Worm (Caenorhabditis elegans) whole organism, L4 larva: ENCODE data around the gene frpr-5.

Experiments
- D1046.2 ChIP-seq: fragments of 200-800 bp; sonication (Bioruptor generic); IDR thresholded peaks from 2 replicates; pipeline ENCODE4 v1.3.6; 2022; ENCODE audit warnings: missing genetic modification characterization, missing compliant biosample characterization
- F10B5.3 ChIP-seq: sonication (generic microtip); optimal IDR thresholded peaks from 2 replicates; lab custom pipeline; 2016; ENCODE audit warnings: mild to moderate bottlenecking, missing genetic modification characterization, missing compliant biosample characterization
- R02D3.7 ChIP-seq: fragments of 150-350 bp; sonication (generic microtip); optimal IDR thresholded peaks from 3 replicates; lab custom pipeline; 2014; ENCODE audit warnings: missing biosample characterization, missing genetic modification characterization
- Y75B8A.6 ChIP-seq: fragments of 200-800 bp; sonication (Bioruptor generic); IDR thresholded peaks from 2 replicates; pipeline ENCODE4 v1.3.6; 2022; ENCODE audit warnings: missing genetic modification reagents, missing genetic modification characterization, missing compliant biosample characterization
- ZK337.2 ChIP-seq: fragments of 200-800 bp; sonication (Bioruptor generic); IDR thresholded peaks from 2 replicates; pipeline ENCODE4 v1.3.6; 2022; ENCODE audit warnings: missing genetic modification reagents, missing genetic modification characterization, missing compliant biosample characterization
- aha-1 ChIP-seq: fragments of 150-350 bp; peaks from one replicate; lab custom pipeline; 2014; ENCODE audit warnings: missing biosample characterization, missing genetic modification characterization
- attf-4 ChIP-seq: sonication (generic microtip); optimal IDR thresholded peaks from 3 replicates; lab custom pipeline; 2017; ENCODE audit warnings: missing biosample characterization, missing genetic modification characterization
- ceh-62 ChIP-seq: sonication (generic microtip); optimal IDR thresholded peaks from 2 replicates; lab custom pipeline; 2017; ENCODE audit warnings: missing biosample characterization, missing genetic modification characterization
- ceh-82 ChIP-seq: sonication (generic microtip); optimal IDR thresholded peaks from 2 replicates; lab custom pipeline; 2017; ENCODE audit warnings: missing biosample characterization, missing genetic modification characterization
- ces-1 ChIP-seq: fragments of 150-350 bp; sonication (generic microtip); optimal IDR thresholded peaks from 4 replicates; lab custom pipeline; 2014; ENCODE audit warnings: missing biosample characterization, missing genetic modification reagents, missing genetic modification characterization
- daf-16 ChIP-seq, 3 experiments: sonication (generic microtip); optimal IDR thresholded peaks; 2 replicates each; lab custom pipeline; 2016 to 2017; ENCODE audit warnings: missing genetic modification characterization in 3 of 3, missing genetic modification reagents in 3 of 3, mild to moderate bottlenecking in 2 of 3, missing compliant biosample characterization in 2 of 3, missing biosample characterization in 1 of 3, moderate library complexity in 1 of 3
- dmd-6 ChIP-seq: fragments of 200-800 bp; sonication (Bioruptor generic); IDR thresholded peaks from 2 replicates; pipeline ENCODE4 v1.3.6; 2022; ENCODE audit warnings: missing genetic modification reagents, missing genetic modification characterization, missing compliant biosample characterization
- dmd-8 ChIP-seq: fragments of 200-800 bp; sonication (Bioruptor generic); IDR thresholded peaks from 2 replicates; pipeline ENCODE4 v1.3.6; 2022; ENCODE audit warnings: missing genetic modification characterization, missing compliant biosample characterization
- dpl-1 ChIP-seq: fragments of 150-350 bp; optimal IDR thresholded peaks from 2 replicates; lab custom pipeline; 2014; ENCODE audit warnings: missing biosample characterization, missing genetic modification reagents, missing genetic modification characterization
- dve-1 ChIP-seq: sonication (generic microtip); optimal IDR thresholded peaks from 2 replicates; lab custom pipeline; 2017; ENCODE audit warnings: antibody characterized with exemption, mild to moderate bottlenecking, missing genetic modification characterization, missing compliant biosample characterization; ENCODE audit not compliant: insufficient read depth
- egl-27 ChIP-seq: sonication (generic microtip); optimal IDR thresholded peaks from 3 replicates; lab custom pipeline; 2017; ENCODE audit warnings: missing biosample characterization, missing genetic modification reagents, missing genetic modification characterization
- egl-43 ChIP-seq: fragments of 200-800 bp; sonication (Bioruptor generic); IDR thresholded peaks from 2 replicates; pipeline ENCODE4 v1.3.6; 2022; ENCODE audit warnings: missing genetic modification reagents, missing genetic modification characterization, missing compliant biosample characterization
- fkh-10 ChIP-seq: fragments of 150-350 bp; optimal IDR thresholded peaks from 2 replicates; lab custom pipeline; 2014; ENCODE audit warnings: missing biosample characterization, missing genetic modification reagents, missing genetic modification characterization
- hif-1 ChIP-seq, 2 experiments: sonication (generic microtip); optimal IDR thresholded peaks; 2 replicates each; lab custom pipeline; 2016 to 2017; ENCODE audit warnings: missing compliant biosample characterization in 2 of 2, missing genetic modification characterization in 2 of 2, missing genetic modification reagents in 2 of 2, missing genotype in 2 of 2, mild to moderate bottlenecking in 1 of 2
- hlh-11 ChIP-seq: fragments of 200-800 bp; sonication (Bioruptor generic); optimal IDR thresholded peaks from 2 replicates; lab custom pipeline; 2018; ENCODE audit warnings: mild to moderate bottlenecking, missing genetic modification characterization, missing compliant biosample characterization
- hlh-30 ChIP-seq: sonication (generic microtip); optimal IDR thresholded peaks from 2 replicates; lab custom pipeline; 2017; ENCODE audit warnings: antibody characterized with exemption, mild to moderate bottlenecking, missing genetic modification characterization, missing compliant biosample characterization; ENCODE audit not compliant: insufficient read depth
- lin-29 ChIP-seq: fragments of 200-800 bp; sonication (Bioruptor generic); IDR thresholded peaks from 2 replicates; pipeline ENCODE4 v1.3.6; 2022; ENCODE audit warnings: missing genetic modification reagents, missing genetic modification characterization, missing compliant biosample characterization
- lin-38 ChIP-seq: fragments of 200-800 bp; sonication (Bioruptor generic); IDR thresholded peaks from 2 replicates; pipeline ENCODE4 v1.3.6; 2022; ENCODE audit warnings: missing genetic modification reagents, missing genetic modification characterization, missing compliant biosample characterization
- lir-3 ChIP-seq: sonication (generic microtip); optimal IDR thresholded peaks from 2 replicates; lab custom pipeline; 2016; ENCODE audit warnings: mild to moderate bottlenecking, missing genetic modification characterization, missing compliant biosample characterization
- lsy-2 ChIP-seq, 2 experiments: fragments of 150-350 bp in 1 of 2; sonication (generic microtip) in 1 of 2; optimal IDR thresholded peaks; 2 replicates each; lab custom pipeline; 2014 to 2017; ENCODE audit warnings: missing biosample characterization in 2 of 2, missing genetic modification characterization in 2 of 2
- madf-5 ChIP-seq, 2 experiments: fragments of 200-800 bp; sonication (Bioruptor generic); IDR thresholded peaks; 2 replicates each; pipeline ENCODE4 v1.3.6; 2022; ENCODE audit warnings: missing compliant biosample characterization in 2 of 2, missing genetic modification characterization in 2 of 2
- madf-9 ChIP-seq: fragments of 200-800 bp; sonication (Bioruptor generic); conservative IDR thresholded peaks from 2 replicates; pipeline ENCODE4 v1.3.6; 2022; ENCODE audit warnings: missing genetic modification reagents, missing genetic modification characterization, missing compliant biosample characterization
- mdl-1 ChIP-seq, 2 experiments: fragments of 150-350 bp in 1 of 2; sonication (generic microtip) in 1 of 2; optimal IDR thresholded peaks; 2 replicates each; lab custom pipeline; 2014 to 2017; ENCODE audit warnings: missing biosample characterization in 2 of 2, missing genetic modification characterization in 2 of 2
- mep-1 ChIP-seq: fragments of 150-350 bp; sonication (generic microtip); optimal IDR thresholded peaks from 3 replicates; lab custom pipeline; 2014; ENCODE audit warnings: missing biosample characterization, missing genetic modification characterization
- mes-2 ChIP-seq: sonication (generic microtip); optimal IDR thresholded peaks from 2 replicates; lab custom pipeline; 2016; ENCODE audit warnings: missing genotype, mild to moderate bottlenecking, missing genetic modification characterization, missing compliant biosample characterization; ENCODE audit not compliant: poor library complexity, severe bottlenecking
- mxl-2 ChIP-seq: fragments of 200-800 bp; sonication (Bioruptor generic); conservative IDR thresholded peaks from 2 replicates; pipeline ENCODE4 v1.3.6; 2022; ENCODE audit warnings: missing genetic modification reagents, missing genetic modification characterization, missing compliant biosample characterization
- mxl-3 ChIP-seq: fragments of 200-800 bp; sonication (Bioruptor generic); optimal IDR thresholded peaks from 2 replicates; lab custom pipeline; 2018; ENCODE audit warnings: mild to moderate bottlenecking, missing genetic modification characterization, missing compliant biosample characterization
- nhr-28 ChIP-seq: fragments of 150-350 bp; optimal IDR thresholded peaks from 2 replicates; lab custom pipeline; 2014; ENCODE audit warnings: missing biosample characterization, missing genetic modification characterization
- nhr-6 ChIP-seq: fragments of 150-350 bp; optimal IDR thresholded peaks from 2 replicates; lab custom pipeline; 2014; ENCODE audit warnings: missing biosample characterization, missing genetic modification characterization
- nhr-76 ChIP-seq: fragments of 150-350 bp; optimal IDR thresholded peaks from 2 replicates; lab custom pipeline; 2014; ENCODE audit warnings: missing biosample characterization, missing genetic modification characterization
- pha-4 ChIP-seq, 2 experiments: fragments of 150-350 bp in 1 of 2; fragments of 200-800 bp in 1 of 2; sonication (Bioruptor generic) in 1 of 2; IDR thresholded peaks in 1 of 2; optimal IDR thresholded peaks in 1 of 2; 2 replicates each; pipeline versions ENCODE4 v1.3.6 to Lab custom; 2014 to 2022; ENCODE audit warnings: missing genetic modification characterization in 2 of 2, missing genetic modification reagents in 2 of 2, missing biosample characterization in 1 of 2, missing compliant biosample characterization in 1 of 2
- pqm-1 ChIP-seq: sonication (generic microtip); optimal IDR thresholded peaks from 2 replicates; lab custom pipeline; 2017; ENCODE audit warnings: missing biosample characterization, missing genetic modification characterization
- rbr-2 ChIP-seq: sonication (generic microtip); optimal IDR thresholded peaks from 2 replicates; lab custom pipeline; 2016; ENCODE audit warnings: missing genotype, missing genetic modification characterization, missing compliant biosample characterization
- unc-39 ChIP-seq: sonication (generic microtip); optimal IDR thresholded peaks from 2 replicates; lab custom pipeline; 2017; ENCODE audit warnings: missing biosample characterization, missing genetic modification characterization
- zfp-3 ChIP-seq: fragments of 200-800 bp; sonication (Bioruptor generic); conservative IDR thresholded peaks from 2 replicates; pipeline ENCODE4 v1.3.6; 2022; ENCODE audit warnings: missing genetic modification reagents, missing genetic modification characterization, missing compliant biosample characterization
- zip-11 ChIP-seq: fragments of 200-800 bp; sonication (Bioruptor generic); IDR thresholded peaks from 2 replicates; pipeline ENCODE4 v1.3.6; 2022; ENCODE audit warnings: missing genetic modification characterization, missing compliant biosample characterization
- ztf-11 ChIP-seq: fragments of 150-350 bp; optimal IDR thresholded peaks from 2 replicates; lab custom pipeline; 2014; ENCODE audit warnings: missing biosample characterization, missing genetic modification characterization
- ztf-7 ChIP-seq: fragments of 150-350 bp; optimal IDR thresholded peaks from 2 replicates; lab custom pipeline; 2014; ENCODE audit warnings: missing biosample characterization, missing genetic modification characterization

The frpr-5 gene

ce11 chrV:13551601-13552000, 15.7 kb upstream of the frpr-5 start, which contains the start of the genes C56A3.4 and C56A3.5 (continued):
- TF ChIP-seq mdl-1 (tag; optimal IDR thresholded peaks at IDR 0.05; lab: Kevin White, UChicago) (no peak), D1046.2 (GFP tag; lab: Robert Waterston, UW) (no peak), dpl-1 (GFP tag; lab: Kevin White, UChicago) (peak; percentile 61), mes-2 (tag; lab: Kevin White, UChicago) (peak; percentile 94), lsy-2 (tag; optimal IDR thresholded peaks at IDR 0.05; lab: Kevin White, UChicago) (peak in 1 of 2 experiments; percentile 78), zip-11 (GFP tag; lab: Robert Waterston, UW) (no peak), mep-1 (peak; percentile 49), nhr-6 (tag; lab: Kevin White, UChicago) (peak; percentile 78), ztf-7 (tag; lab: Kevin White, UChicago) (no peak), dmd-6 (no peak), mxl-2 (GFP tag; lab: Robert Waterston, UW) (no peak), ceh-62 (tag; lab: Kevin White, UChicago) (no peak), fkh-10 (GFP tag; lab: Kevin White, UChicago) (no peak), rbr-2 (peak; percentile 14), nhr-76 (tag; lab: Kevin White, UChicago) (no peak), dmd-8 (no peak), aha-1 (tag; lab: Kevin White, UChicago) (peak; percentile 74), hlh-11 (tag; lab: Kevin White, UChicago) (no peak), ces-1 (GFP tag; lab: Kevin White, UChicago) (no peak), lin-29 (no peak), hif-1 (tag; optimal IDR thresholded peaks at IDR 0.05; lab: Kevin White, UChicago) (peak in 1 of 2 experiments; percentile 78), pqm-1 (no peak), lin-38 (peak; percentile 57), egl-43 (GFP tag; lab: Robert Waterston, UW) (no peak), lir-3 (tag; lab: Kevin White, UChicago) (no peak), hlh-30 (tag; lab: Kevin White, UChicago) (peak; percentile 88), Y75B8A.6 (no peak), ztf-11 (tag; lab: Kevin White, UChicago) (no peak), pha-4 (GFP tag; IDR thresholded peaks at IDR 0.05; lab: Robert Waterston, UW) (no peak), pha-4 (tag; optimal IDR thresholded peaks at IDR 0.05; lab: Kevin White, UChicago) (no peak), dve-1 (peak; percentile 1), F10B5.3 (tag; lab: Kevin White, UChicago) (no peak), madf-9 (no peak), madf-5 (GFP tag; IDR thresholded peaks at IDR 0.05; lab: Robert Waterston, UW) (no peak), R02D3.7 (tag; lab: Kevin White, UChicago) (no peak), nhr-28 (tag; lab: Kevin White, UChicago) (no peak), mxl-3 (GFP tag; lab: Kevin White, UChicago) (no peak), ceh-82 (tag; lab: Kevin White, UChicago) (no peak), zfp-3 (GFP tag; lab: Robert Waterston, UW) (no peak), egl-27 (tag; lab: Kevin White, UChicago) (no peak)
- TF ChIP-seq, all 104 proteins: peak for 13

- peak; percentile 21 for TF ChIP-seq nhr-28 (tag; lab: Kevin White, UChicago)
- peak; percentile 46 for TF ChIP-seq dve-1
- TF ChIP-seq pha-4 (GFP tag; IDR thresholded peaks at IDR 0.05; lab: Robert Waterston, UW), result no peak
- no peak for TF ChIP-seq pha-4 (tag; optimal IDR thresholded peaks at IDR 0.05; lab: Kevin White, UChicago)
- no peak for TF ChIP-seq R02D3.7 (tag; lab: Kevin White, UChicago)
- TF ChIP-seq unc-39 (tag; lab: Kevin White, UChicago), result no peak
- no peak for TF ChIP-seq ZK337.2 (GFP tag; lab: Robert Waterston, UW)
- TF ChIP-seq daf-16 (GFP tag; optimal IDR thresholded peaks at IDR 0.05; lab: Kevin White, UChicago), result no peak
- TF ChIP-seq daf-16 (tag; optimal IDR thresholded peaks at IDR 0.05; lab: Kevin White, UChicago), result peak; percentile 99
- no peak for TF ChIP-seq mdl-1 (tag; optimal IDR thresholded peaks at IDR 0.05; lab: Kevin White, UChicago)
- TF ChIP-seq attf-4, result no peak
- TF ChIP-seq, all 104 proteins: peak for 3
Observed at ce11 chrV:13532469-13532868, 3.4 kb downstream of the frpr-5 start.
